Worm (Caenorhabditis elegans): ENCODE data around the gene ubc-24.

DNA sequence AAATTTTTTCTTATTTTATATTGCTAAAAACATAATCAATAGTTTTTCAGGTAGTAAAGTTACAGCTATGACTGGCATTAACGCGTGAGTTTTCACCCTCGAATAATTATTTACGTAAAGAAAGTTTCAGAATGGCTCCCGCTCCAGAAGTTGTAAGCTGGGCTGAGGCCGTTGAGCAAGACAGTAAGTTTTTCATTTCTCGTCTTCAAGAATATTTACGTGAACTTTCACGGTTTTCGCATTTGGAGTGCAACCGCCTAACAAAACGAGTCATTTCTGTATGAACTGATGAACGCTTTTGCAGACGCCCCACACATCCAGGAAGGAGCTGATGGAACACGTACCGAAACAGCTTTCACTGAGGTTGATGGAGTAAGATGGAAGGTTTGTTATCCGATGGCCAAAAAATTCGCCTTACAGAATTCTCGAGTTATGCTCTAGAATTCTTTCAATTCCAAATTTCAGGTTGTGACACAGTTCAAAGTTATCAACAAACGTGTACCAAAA, 37.4 kb downstream of the ubc-24 start, which contains the start of gene eif-3.G:
- TF ChIP-seq nhr-237 (tag; optimal IDR thresholded peaks at IDR 0.05) (no peak), unc-55 (GFP tag; optimal IDR thresholded peaks at IDR 0.05) (no peak), ama-1 (optimal IDR thresholded peaks at IDR 0.05) (no peak), mab-5 (tag; optimal IDR thresholded peaks at IDR 0.05) (no peak), lsy-2 (tag; optimal IDR thresholded peaks at IDR 0.05) (no peak)

Measured in whole organism, L2 larva.